Worm (Caenorhabditis elegans) whole organism, L3 larva: ENCODE measurements around the gene efk-1.

ENCODE experiments used
- aly-2 ChIP-seq: fragments of 150-350 bp; optimal IDR thresholded peaks from 2 replicates; lab custom pipeline; 2014; ENCODE audit warnings: missing biosample characterization, missing genetic modification characterization
- ama-1 ChIP-seq: fragments of 150-350 bp; optimal IDR thresholded peaks from 2 replicates; lab custom pipeline; 2018
- ceh-16 ChIP-seq: sonication (generic microtip); optimal IDR thresholded peaks from 2 replicates; lab custom pipeline; 2017; ENCODE audit warnings: missing biosample characterization, missing genetic modification characterization
- elt-3 ChIP-seq, 3 experiments: fragments of 150-350 bp in 1 of 3; sonication (generic microtip) in 2 of 3; optimal IDR thresholded peaks; 2 replicates in 2 of 3; 4 replicates in 1 of 3; lab custom pipeline; 2014 to 2017; ENCODE audit warnings: missing biosample characterization in 3 of 3, missing genetic modification characterization in 3 of 3
- fkh-10 ChIP-seq: sonication (generic microtip); optimal IDR thresholded peaks from 2 replicates; lab custom pipeline; 2017; ENCODE audit warnings: missing biosample characterization, missing genetic modification reagents, missing genetic modification characterization
- mdl-1 ChIP-seq: fragments of 150-350 bp; optimal IDR thresholded peaks from 2 replicates; lab custom pipeline; 2014; ENCODE audit warnings: missing biosample characterization, missing genetic modification characterization
- nhr-11 ChIP-seq: fragments of 150-350 bp; optimal IDR thresholded peaks from 2 replicates; lab custom pipeline; 2014; ENCODE audit warnings: missing biosample characterization, missing genetic modification characterization
- nhr-25 ChIP-seq: sonication (generic microtip); optimal IDR thresholded peaks from 2 replicates; lab custom pipeline; 2017; ENCODE audit warnings: missing biosample characterization, missing genetic modification characterization
- nhr-76 ChIP-seq: fragments of 150-350 bp; sonication (generic microtip); optimal IDR thresholded peaks from 5 replicates; lab custom pipeline; 2014; ENCODE audit warnings: missing biosample characterization, missing genetic modification characterization
- skn-1 ChIP-seq: fragments of 150-350 bp; optimal IDR thresholded peaks from 2 replicates; lab custom pipeline; 2014; ENCODE audit warnings: missing biosample characterization, missing genetic modification characterization

DNA sequence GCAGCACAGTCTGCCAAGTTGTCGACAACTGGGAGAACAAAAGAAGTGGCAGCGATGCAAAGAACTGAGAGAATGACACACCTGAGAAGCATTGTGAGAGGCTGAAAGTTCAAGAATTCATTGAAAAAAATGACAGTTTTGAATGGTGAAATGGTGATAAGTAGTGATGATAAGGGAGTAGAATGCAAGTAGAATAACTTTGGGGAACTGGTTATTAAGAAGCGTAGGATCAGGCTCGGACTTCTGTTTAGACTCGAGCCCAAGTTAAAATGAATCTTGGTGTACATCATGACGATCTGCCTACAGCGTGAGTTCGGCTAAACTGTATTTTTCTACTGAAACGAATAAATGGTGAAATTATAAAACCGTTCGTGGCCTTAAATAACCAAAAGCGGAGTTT is 10.2 kb upstream of the efk-1 start, which contains the start of gene F42A10.7:
- no peak for TF ChIP-seq fkh-10
- TF ChIP-seq ceh-16 (tag; lab: Kevin White, UChicago) = no peak
- no peak for TF ChIP-seq ama-1
- no peak for TF ChIP-seq aly-2
- TF ChIP-seq nhr-76 (tag; lab: Kevin White, UChicago) = no peak
- no peak for TF ChIP-seq mdl-1 (tag; lab: Kevin White, UChicago)
- TF ChIP-seq nhr-11 (tag; lab: Kevin White, UChicago) = no peak
- no peak for TF ChIP-seq nhr-25
- TF ChIP-seq elt-3 (tag; optimal IDR thresholded peaks at IDR 0.05; lab: Kevin White, UChicago) = no peak
- TF ChIP-seq skn-1 (tag; lab: Kevin White, UChicago) = no peak
